Worm (Caenorhabditis elegans): ENCODE data around the gene R08D7.5.

DNA sequence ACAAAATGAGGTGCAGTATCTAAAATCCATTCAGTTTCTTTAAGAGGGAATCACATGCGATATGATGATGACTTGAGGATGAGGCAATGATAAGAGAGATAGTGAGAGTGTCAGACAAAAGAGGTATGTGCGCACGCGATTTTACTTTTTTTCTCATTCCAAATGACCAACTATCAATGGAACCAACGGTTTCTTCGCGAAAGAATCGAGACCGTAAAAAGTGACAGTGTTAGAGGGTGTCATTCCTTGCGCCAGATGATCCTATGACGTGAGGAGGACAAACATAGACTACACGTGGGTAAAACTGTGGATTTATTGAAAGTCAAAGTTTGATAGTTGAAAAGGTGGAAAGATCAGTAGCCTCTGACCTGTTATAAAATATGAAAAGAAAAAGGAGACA, 9.9 kb downstream of the R08D7.5 start:
- TF ChIP-seq aha-1 (tag; optimal IDR thresholded peaks at IDR 0.05) (no peak), lin-39 (tag; optimal IDR thresholded peaks at IDR 0.05) (no peak), unc-62 (GFP tag; optimal IDR thresholded peaks at IDR 0.05) (no peak), nhr-77 (tag; optimal IDR thresholded peaks at IDR 0.05) (no peak), lin-13 (GFP tag; optimal IDR thresholded peaks at IDR 0.05) (no peak)
